Worm (Caenorhabditis elegans): Measurements from ENCODE around the gene F45E1.5.

ce11 chrX:7998942-7999341 lies 22.4 kb downstream of the F45E1.5 start:
- TF ChIP-seq dao-5 (tag; optimal IDR thresholded peaks at IDR 0.05) = no peak
- no peak for TF ChIP-seq him-1 (tag; optimal IDR thresholded peaks at IDR 0.05)

Data from whole organism, L4/young adult.